Fruit fly (Drosophila melanogaster) whole organism, wandering third instar larva: ENCODE data around the gene CG13928.
A peak's percentile ranks its signal among the peaks of the same experiment; 100 is the strongest.

Experiments
- Abd-B ChIP-seq: fragments of >200 bp; optimal IDR thresholded peaks from 2 replicates; lab custom pipeline; 2017; ENCODE audit warnings: missing biosample characterization, missing genetic modification characterization
- CG32264 ChIP-seq: fragments of 200-800 bp; sonication (Bioruptor generic); optimal IDR thresholded peaks from 2 replicates; lab custom pipeline; 2016; ENCODE audit warnings: missing biosample characterization, missing genetic modification characterization
- CG9705 ChIP-seq: fragments of 200-800 bp; sonication (Bioruptor generic); optimal IDR thresholded peaks from 2 replicates; lab custom pipeline; 2018; ENCODE audit warnings: missing biosample characterization, mild to moderate bottlenecking, missing genetic modification characterization
- Dfd ChIP-seq: fragments of >200 bp; optimal IDR thresholded peaks from 2 replicates; lab custom pipeline; 2017; ENCODE audit warnings: missing biosample characterization, missing genetic modification characterization
- Dif ChIP-seq: fragments of 200-275, 200-300 bp; sonication (Bioruptor generic); optimal IDR thresholded peaks from 2 replicates; lab custom pipeline; 2018; ENCODE audit warnings: missing biosample characterization, missing genetic modification characterization; ENCODE audit not compliant: partially characterized antibody
- HLH106 ChIP-seq: fragments of 200-800 bp; optimal IDR thresholded peaks from 3 replicates; lab custom pipeline; 2019; ENCODE audit warnings: missing biosample characterization, mild to moderate bottlenecking, missing genetic modification characterization, moderate library complexity
- Hnf4 ChIP-seq: fragments of 200-800 bp; sonication (Bioruptor generic); optimal IDR thresholded peaks from 2 replicates; lab custom pipeline; 2016; ENCODE audit warnings: missing biosample characterization, mild to moderate bottlenecking, missing genetic modification characterization
- Hr78 ChIP-seq: fragments of >200 bp; optimal IDR thresholded peaks from 2 replicates; lab custom pipeline; 2017; ENCODE audit warnings: missing biosample characterization, missing genetic modification characterization
- Hr83 ChIP-seq: fragments of 200-300 bp; sonication (Bioruptor generic); optimal IDR thresholded peaks from 2 replicates; lab custom pipeline; 2016; ENCODE audit warnings: missing biosample characterization, mild to moderate bottlenecking, missing genetic modification characterization, moderate library complexity; ENCODE audit not compliant: poor library complexity, severe bottlenecking
- Jra ChIP-seq: sonication (Bioruptor generic); optimal IDR thresholded peaks from 2 replicates; lab custom pipeline; 2016; ENCODE audit warnings: missing biosample characterization, missing genetic modification characterization
- Mio ChIP-seq: sonication (Bioruptor generic); optimal IDR thresholded peaks from 2 replicates; lab custom pipeline; 2016; ENCODE audit warnings: missing biosample characterization, missing genetic modification characterization
- Myc ChIP-seq: fragments of >200 bp; optimal IDR thresholded peaks from 2 replicates; lab custom pipeline; 2017
- OdsH ChIP-seq: fragments of 200-800 bp; sonication (Bioruptor generic); optimal IDR thresholded peaks from 2 replicates; lab custom pipeline; 2016; ENCODE audit warnings: missing biosample characterization, mild to moderate bottlenecking, missing genetic modification characterization
- Rel ChIP-seq, 2 experiments: fragments of 200-800 bp; sonication (Bioruptor generic) in 1 of 2; optimal IDR thresholded peaks; 2 replicates in 1 of 2; 3 replicates in 1 of 2; lab custom pipeline; 2016 to 2019; ENCODE audit warnings: mild to moderate bottlenecking in 2 of 2, missing biosample characterization in 2 of 2, missing genetic modification characterization in 2 of 2, moderate library complexity in 1 of 2
- Sp1 ChIP-seq: fragments of 200-800 bp; sonication (Bioruptor generic); optimal IDR thresholded peaks from 3 replicates; lab custom pipeline; 2019; ENCODE audit warnings: missing biosample characterization, mild to moderate bottlenecking, missing genetic modification characterization, moderate library complexity
- Vsx2 ChIP-seq: fragments of 200-300, 225-300 bp; sonication (Bioruptor generic); optimal IDR thresholded peaks from 2 replicates; lab custom pipeline; 2018; ENCODE audit warnings: missing biosample characterization, missing genetic modification characterization; ENCODE audit not compliant: partially characterized antibody
- br ChIP-seq: fragments of 200-800 bp; sonication (Bioruptor generic); optimal IDR thresholded peaks from 2 replicates; lab custom pipeline; 2016; ENCODE audit warnings: missing biosample characterization, missing genetic modification characterization
- brk ChIP-seq: fragments of 200-800 bp; sonication (Bioruptor generic); optimal IDR thresholded peaks from 2 replicates; lab custom pipeline; 2016; ENCODE audit warnings: missing biosample characterization, mild to moderate bottlenecking, missing genetic modification characterization
- dl ChIP-seq, 2 experiments: fragments of 175-275, 200-275 bp in 1 of 2; fragments of 200-275 bp in 1 of 2; sonication (Bioruptor generic); optimal IDR thresholded peaks; lab custom pipeline; 2018; ENCODE audit warnings: mild to moderate bottlenecking in 2 of 2, missing biosample characterization in 2 of 2, missing genetic modification characterization in 2 of 2, moderate library complexity in 2 of 2; ENCODE audit not compliant: partially characterized antibody in 2 of 2, insufficient read depth in 1 of 2
- dmrt93B ChIP-seq: fragments of 200-800 bp; sonication (Bioruptor generic); optimal IDR thresholded peaks from 2 replicates; lab custom pipeline; 2018; ENCODE audit warnings: missing biosample characterization, mild to moderate bottlenecking, missing genetic modification characterization
- dsf ChIP-seq: sonication (Bioruptor generic); optimal IDR thresholded peaks from 2 replicates; lab custom pipeline; 2016; ENCODE audit warnings: missing biosample characterization, missing genetic modification characterization, borderline replicate concordance
- ey ChIP-seq: fragments of 200-800 bp; sonication (Bioruptor generic); optimal IDR thresholded peaks from 2 replicates; lab custom pipeline; 2016; ENCODE audit warnings: missing biosample characterization, missing genetic modification characterization
- foxo ChIP-seq, 2 experiments: fragments of 200-800 bp; sonication (Bioruptor generic); optimal IDR thresholded peaks; 2 replicates in 1 of 2; 3 replicates in 1 of 2; lab custom pipeline; 2016 to 2017; ENCODE audit warnings: missing biosample characterization in 2 of 2, missing genetic modification characterization in 2 of 2
- h ChIP-seq: fragments of 200-800 bp; sonication (Bioruptor generic); optimal IDR thresholded peaks from 3 replicates; lab custom pipeline; 2016; ENCODE audit warnings: missing biosample characterization, mild to moderate bottlenecking, missing genetic modification characterization
- jim ChIP-seq: fragments of 175-275, 200-325 bp; sonication (Bioruptor generic); optimal IDR thresholded peaks from 2 replicates; lab custom pipeline; 2016; ENCODE audit warnings: missing biosample characterization, mild to moderate bottlenecking, missing genetic modification characterization
- lola ChIP-seq: fragments of >200 bp; optimal IDR thresholded peaks from 2 replicates; lab custom pipeline; 2017; ENCODE audit warnings: missing biosample characterization, missing genetic modification characterization
- pan ChIP-seq: fragments of >200 bp; optimal IDR thresholded peaks from 2 replicates; lab custom pipeline; 2017
- psq ChIP-seq: fragments of 200-800 bp; sonication (Bioruptor generic); optimal IDR thresholded peaks from 3 replicates; lab custom pipeline; 2017; ENCODE audit warnings: missing biosample characterization, mild to moderate bottlenecking, missing genetic modification characterization, moderate library complexity
- rgr ChIP-seq: fragments of 200-800 bp; sonication (Bioruptor generic); optimal IDR thresholded peaks from 3 replicates; lab custom pipeline; 2016; ENCODE audit warnings: missing biosample characterization, mild to moderate bottlenecking, missing genetic modification characterization
- sage ChIP-seq: fragments of 200-800 bp; sonication (Bioruptor generic); optimal IDR thresholded peaks from 2 replicates; lab custom pipeline; 2016; ENCODE audit warnings: missing biosample characterization, mild to moderate bottlenecking, missing genetic modification characterization
- sv ChIP-seq: fragments of 200-800 bp; sonication (Bioruptor generic); optimal IDR thresholded peaks from 3 replicates; lab custom pipeline; 2016; ENCODE audit warnings: missing biosample characterization, missing genetic modification characterization
- tai ChIP-seq: sonication (Bioruptor generic); optimal IDR thresholded peaks from 2 replicates; lab custom pipeline; 2016; ENCODE audit warnings: missing biosample characterization, missing genetic modification characterization
- usp ChIP-seq: fragments of >200 bp; optimal IDR thresholded peaks from 2 replicates; lab custom pipeline; 2017; ENCODE audit warnings: missing biosample characterization, missing genetic modification characterization

The CG13928 gene

DNA sequence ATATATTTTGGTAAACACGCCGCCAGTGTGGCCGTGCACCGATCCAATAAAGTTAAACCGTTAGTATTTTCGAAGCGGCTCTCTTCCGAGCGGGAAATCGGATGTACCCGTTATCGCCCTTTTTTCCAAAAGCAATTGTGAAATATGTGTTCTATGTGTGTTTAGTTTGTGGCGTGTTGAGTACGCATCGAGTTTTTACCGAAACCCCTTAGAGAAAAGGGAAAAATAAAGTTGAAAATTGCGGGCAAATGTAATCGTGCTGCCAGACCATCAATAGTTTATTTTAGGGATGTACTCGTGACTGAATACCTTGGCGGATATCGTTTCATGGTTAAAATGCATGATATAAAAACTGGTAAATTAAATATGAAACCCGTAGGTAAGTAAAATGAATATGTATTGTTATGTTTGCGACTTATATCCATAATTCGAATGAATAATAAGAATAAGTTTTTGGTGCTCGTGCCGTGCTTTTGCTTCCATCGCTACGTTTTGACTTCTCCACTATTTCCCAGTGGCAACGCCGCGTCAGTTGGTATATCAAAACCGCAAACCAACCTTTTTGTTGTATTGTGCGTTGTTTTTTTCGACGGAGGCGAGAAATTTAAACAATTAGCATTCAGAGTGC, 11.1 kb upstream of the CG13928 start, which contains the start of the genes Mettl2 and Bgb (continued):
- TF ChIP-seq Rel (GFP tag; optimal IDR thresholded peaks at IDR 0.05; lab: Kevin White, UChicago) (no peak), Rel (tag; optimal IDR thresholded peaks at IDR 0.05; lab: Kevin White, UChicago) (peak; percentile 16)
- TF ChIP-seq, all 38 proteins: peak for 17

DNA sequence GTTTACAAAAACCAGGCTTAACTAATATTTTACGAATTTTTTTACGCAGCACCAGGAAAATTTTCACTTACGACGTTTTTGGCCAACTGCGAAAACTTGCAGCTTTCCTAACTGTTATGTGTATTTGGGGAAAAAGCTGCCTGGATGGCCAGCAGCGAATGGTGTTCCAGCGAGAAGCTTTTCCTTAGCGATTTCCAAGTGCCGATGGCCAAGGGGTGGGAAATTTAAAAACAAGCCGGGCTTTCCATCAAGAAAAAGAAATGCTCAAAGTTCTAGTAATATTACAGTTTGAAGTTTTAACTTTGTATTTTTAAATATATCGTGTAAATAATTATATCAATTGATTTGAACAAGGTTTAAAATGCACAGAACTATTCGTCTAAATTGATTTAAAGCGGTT, 9.5 kb upstream of the CG13928 start, which contains the start of gene nSyb:
TSS of gene nSyb (minus strand) at position 101 of the 400 bp plus-strand sequence.
- no peak for TF ChIP-seq Dif
- no peak for TF ChIP-seq Sp1 (GFP tag; lab: Kevin White, UChicago)
- TF ChIP-seq CG32264 (GFP tag; lab: Kevin White, UChicago): no peak
- no peak for TF ChIP-seq sv (GFP tag; lab: Kevin White, UChicago)
- TF ChIP-seq jim (GFP tag; lab: Kevin White, UChicago): no peak
- TF ChIP-seq Hnf4 (GFP tag; lab: Kevin White, UChicago): no peak
- TF ChIP-seq br (GFP tag; lab: Kevin White, UChicago): no peak
- no peak for TF ChIP-seq Mio (GFP tag; lab: Kevin White, UChicago)
- no peak for TF ChIP-seq OdsH (GFP tag; lab: Kevin White, UChicago)
- no peak for TF ChIP-seq pan (lab: Kevin White, UChicago)
- no peak for TF ChIP-seq CG9705 (GFP tag; lab: Kevin White, UChicago)

DNA sequence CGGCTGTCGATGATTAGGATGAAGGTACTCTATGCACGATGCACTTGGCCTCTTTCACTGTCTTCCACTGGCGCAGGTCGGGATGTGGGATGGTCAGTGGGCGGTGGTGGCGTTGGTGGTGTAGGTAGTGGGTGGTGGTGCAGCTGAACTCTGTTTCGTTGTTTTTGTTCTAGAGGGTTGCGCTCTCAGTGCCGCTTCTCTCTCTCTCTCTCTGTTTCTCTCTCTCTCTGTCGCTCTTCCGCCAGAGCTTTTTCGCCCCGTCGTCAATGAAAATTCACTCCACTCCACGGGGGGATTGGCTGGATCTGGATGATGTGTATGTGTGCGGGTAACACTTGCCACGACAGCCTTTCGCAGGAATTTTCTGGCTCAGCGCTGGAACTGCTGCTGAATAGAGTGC, 8.7 kb upstream of the CG13928 start:
- no peak for TF ChIP-seq foxo (GFP tag; optimal IDR thresholded peaks at IDR 0.05; lab: Kevin White, UChicago)
- TF ChIP-seq Jra: no peak
- TF ChIP-seq Abd-B (GFP tag; lab: Kevin White, UChicago): no peak
- TF ChIP-seq, all 38 proteins: peak for 0

DNA sequence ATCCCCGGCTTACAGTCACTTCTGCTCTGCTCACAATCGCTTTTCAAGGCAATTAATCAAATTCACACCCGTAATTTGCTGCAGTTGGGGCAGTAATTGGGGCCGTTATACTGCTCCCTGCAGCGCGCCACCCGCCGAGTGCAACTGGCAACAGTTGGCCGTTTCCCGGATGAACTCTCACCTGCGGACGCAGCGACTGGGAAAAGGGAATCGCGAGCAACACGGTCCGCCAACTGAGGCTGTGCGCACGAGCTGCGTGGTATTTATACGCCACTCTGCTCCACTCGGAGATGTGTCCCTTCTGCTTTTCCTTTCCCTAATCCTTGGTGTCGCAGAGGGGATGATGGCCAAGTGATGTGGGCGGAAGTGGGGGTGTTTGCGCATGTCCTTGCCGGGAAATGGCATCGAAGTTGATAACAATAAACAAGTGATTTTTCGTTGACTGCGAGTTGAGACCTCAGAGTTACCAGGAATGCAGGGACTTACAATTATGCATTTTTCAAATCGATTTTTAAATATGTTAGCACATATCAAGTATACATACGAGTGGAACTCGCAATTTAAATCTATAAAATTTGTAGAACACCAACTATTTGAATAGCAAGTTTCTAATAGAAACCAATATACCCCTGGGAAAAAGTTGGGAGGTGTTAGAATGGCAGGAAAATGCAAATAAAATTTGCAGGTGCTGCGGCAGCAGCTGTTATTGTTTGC, 1.0 kb upstream of the CG13928 start, which contains the start of gene GC:
TSS of gene GC (minus strand) at position 238 of the 714 bp plus-strand sequence.
- no peak for TF ChIP-seq br (GFP tag; lab: Kevin White, UChicago)
- no peak for TF ChIP-seq dmrt93B (GFP tag; lab: Kevin White, UChicago)
- TF ChIP-seq dsf: no peak
- TF ChIP-seq CG9705 (GFP tag; lab: Kevin White, UChicago): no peak
- no peak for TF ChIP-seq sv (GFP tag; lab: Kevin White, UChicago)
- TF ChIP-seq lola (GFP tag; lab: Kevin White, UChicago): no peak
- TF ChIP-seq Hr78 (GFP tag; lab: Kevin White, UChicago): no peak
- TF ChIP-seq OdsH (GFP tag; lab: Kevin White, UChicago): peak; percentile 6
- TF ChIP-seq Myc (lab: Kevin White, UChicago): no peak
- no peak for TF ChIP-seq Rel (GFP tag; optimal IDR thresholded peaks at IDR 0.05; lab: Kevin White, UChicago)
- no peak for TF ChIP-seq Rel (tag; optimal IDR thresholded peaks at IDR 0.05; lab: Kevin White, UChicago)
- no peak for TF ChIP-seq jim (GFP tag; lab: Kevin White, UChicago)
- TF ChIP-seq Dfd (GFP tag; lab: Kevin White, UChicago): no peak
- TF ChIP-seq Vsx2: peak; percentile 41
- peak; percentile 9 for TF ChIP-seq rgr (GFP tag; lab: Kevin White, UChicago)
- no peak for TF ChIP-seq pan (lab: Kevin White, UChicago)
- TF ChIP-seq foxo (GFP tag; optimal IDR thresholded peaks at IDR 0.05; lab: Kevin White, UChicago): peak in 1 of 2 experiments; percentile 17
- no peak for TF ChIP-seq usp (GFP tag; lab: Kevin White, UChicago)
- no peak for TF ChIP-seq h
- no peak for TF ChIP-seq Abd-B (GFP tag; lab: Kevin White, UChicago)
- TF ChIP-seq Hr83 (GFP tag; lab: Kevin White, UChicago): no peak
- TF ChIP-seq Mio (GFP tag; lab: Kevin White, UChicago): no peak
- TF ChIP-seq ey (GFP tag; lab: Kevin White, UChicago): peak; percentile 43
- no peak for TF ChIP-seq Jra
- no peak for TF ChIP-seq brk (GFP tag; lab: Kevin White, UChicago)
- TF ChIP-seq CG32264 (GFP tag; lab: Kevin White, UChicago): no peak
- TF ChIP-seq Hnf4 (GFP tag; lab: Kevin White, UChicago): no peak
- peak; percentile 29 for TF ChIP-seq Dif
- no peak for TF ChIP-seq tai
- TF ChIP-seq HLH106 (tag; lab: Kevin White, UChicago): no peak
- TF ChIP-seq dl (GFP tag; optimal IDR thresholded peaks at IDR 0.05; lab: Kevin White, UChicago; ENCODE audit: insufficient read depth in 1 of 2, partially characterized antibody in 2 of 2): no peak
- TF ChIP-seq sage: no peak
- TF ChIP-seq psq (GFP tag; lab: Kevin White, UChicago): no peak
